Worm (Caenorhabditis elegans) whole organism, L1 larva: ENCODE data around the gene itsn-1.

Source experiments
- Y116A8C.19 ChIP-seq: sonication (generic microtip); optimal IDR thresholded peaks from 2 replicates; lab custom pipeline; 2016; ENCODE audit warnings: missing compliant biosample characterization, missing genetic modification characterization, borderline replicate concordance
- ceh-63 ChIP-seq: fragments of 200-800 bp; sonication (Bioruptor generic); optimal IDR thresholded peaks from 2 replicates; lab custom pipeline; 2018; ENCODE audit warnings: mild to moderate bottlenecking, missing genetic modification characterization, missing compliant biosample characterization
- ceh-82 ChIP-seq, 3 experiments: fragments of 150-350 bp in 1 of 3; sonication (generic microtip) in 2 of 3; optimal IDR thresholded peaks; 2 replicates each; lab custom pipeline; 2014 to 2017; ENCODE audit warnings: missing biosample characterization in 3 of 3, missing genetic modification characterization in 3 of 3
- dsc-1 ChIP-seq: sonication (generic microtip); optimal IDR thresholded peaks from 2 replicates; lab custom pipeline; 2016; ENCODE audit warnings: mild to moderate bottlenecking, missing genetic modification characterization, missing compliant biosample characterization
- grh-1 ChIP-seq: fragments of 200-800 bp; sonication (Bioruptor generic); IDR thresholded peaks from 2 replicates; pipeline ENCODE4 v1.3.6; 2022; ENCODE audit warnings: missing genetic modification reagents, missing genetic modification characterization, missing compliant biosample characterization
- isw-1 ChIP-seq: fragments of 200-800 bp; sonication (Bioruptor generic); IDR thresholded peaks from 2 replicates; pipeline ENCODE4 v1.3.6; 2022; ENCODE audit warnings: missing genetic modification characterization, missing compliant biosample characterization
- jun-1 ChIP-seq: fragments of 150-350 bp; optimal IDR thresholded peaks from 2 replicates; lab custom pipeline; 2014; ENCODE audit warnings: missing biosample characterization, missing genetic modification reagents, missing genetic modification characterization
- lin-13 ChIP-seq: fragments of 150-350 bp; optimal IDR thresholded peaks from 2 replicates; lab custom pipeline; 2014; ENCODE audit warnings: missing biosample characterization, missing genetic modification reagents, missing genetic modification characterization
- nhr-11 ChIP-seq: fragments of 150-350 bp; optimal IDR thresholded peaks from 2 replicates; lab custom pipeline; 2014; ENCODE audit warnings: missing biosample characterization, missing genetic modification characterization
- nhr-237 ChIP-seq: fragments of 150-350 bp; optimal IDR thresholded peaks from 2 replicates; lab custom pipeline; 2014; ENCODE audit warnings: missing biosample characterization, missing genetic modification characterization
- nhr-77 ChIP-seq: fragments of 150-350 bp; optimal IDR thresholded peaks from 2 replicates; lab custom pipeline; 2014; ENCODE audit warnings: missing biosample characterization, missing genetic modification characterization
- swsn-7 ChIP-seq: sonication (generic microtip); optimal IDR thresholded peaks from 2 replicates; lab custom pipeline; 2016; ENCODE audit warnings: missing genetic modification characterization, missing compliant biosample characterization
- tbx-2 ChIP-seq: sonication (generic microtip); optimal IDR thresholded peaks from 2 replicates; lab custom pipeline; 2016; ENCODE audit warnings: missing genetic modification characterization, missing compliant biosample characterization
- zag-1 ChIP-seq: fragments of 150-350 bp; optimal IDR thresholded peaks from 2 replicates; lab custom pipeline; 2014; ENCODE audit warnings: missing biosample characterization, missing genetic modification characterization

ce11 chrIV:17084839-17085238, 34.6 kb upstream of the itsn-1 start:
- TF ChIP-seq dsc-1 (tag; lab: Kevin White, UChicago), result no peak
- no peak for TF ChIP-seq zag-1 (tag; lab: Kevin White, UChicago)
- TF ChIP-seq nhr-237 (tag; lab: Kevin White, UChicago), result no peak
- no peak for TF ChIP-seq ceh-63 (GFP tag; lab: Kevin White, UChicago)
- TF ChIP-seq lin-13, result no peak
- TF ChIP-seq Y116A8C.19 (tag; lab: Kevin White, UChicago), result no peak
- no peak for TF ChIP-seq nhr-11
- no peak for TF ChIP-seq jun-1
- no peak for TF ChIP-seq swsn-7 (tag; lab: Kevin White, UChicago)
- TF ChIP-seq isw-1, result no peak
- no peak for TF ChIP-seq grh-1 (GFP tag; lab: Robert Waterston, UW)
- no peak for TF ChIP-seq tbx-2 (tag; lab: Kevin White, UChicago)
- no peak for TF ChIP-seq ceh-82 (tag; optimal IDR thresholded peaks at IDR 0.05; lab: Kevin White, UChicago)
- TF ChIP-seq nhr-77 (tag; lab: Kevin White, UChicago), result no peak
